Worm (Caenorhabditis elegans) whole organism, mixed stage, embryonic: ENCODE measurements around the gene sru-20.

Experiments used
- M03D4.4 ChIP-seq: sonication (generic microtip); optimal IDR thresholded peaks from 2 replicates; lab custom pipeline; 2017; ENCODE audit warnings: mild to moderate bottlenecking, missing genetic modification characterization, missing compliant biosample characterization
- elt-1 ChIP-seq: sonication (generic microtip); optimal IDR thresholded peaks from 2 replicates; lab custom pipeline; 2017; ENCODE audit warnings: missing genetic modification characterization, mild to moderate bottlenecking, missing compliant biosample characterization, antibody characterized with exemption, moderate library complexity, borderline replicate concordance; ENCODE audit not compliant: insufficient read depth
- nhr-2 ChIP-seq: fragments of 150-350 bp; optimal IDR thresholded peaks from 2 replicates; lab custom pipeline; 2014; ENCODE audit warnings: missing biosample characterization, missing genetic modification characterization
- nhr-237 ChIP-seq: fragments of 150-350 bp; optimal IDR thresholded peaks from 2 replicates; lab custom pipeline; 2014; ENCODE audit warnings: missing biosample characterization, missing genetic modification characterization
- nhr-28 ChIP-seq: fragments of 150-350 bp; optimal IDR thresholded peaks from 2 replicates; lab custom pipeline; 2014; ENCODE audit warnings: missing biosample characterization, missing genetic modification characterization
- pha-4 ChIP-seq: fragments of 150-350 bp; optimal IDR thresholded peaks from 2 replicates; lab custom pipeline; 2018; ENCODE audit warnings: missing biosample characterization, missing genetic modification reagents, missing genetic modification characterization
- snpc-4 ChIP-seq: fragments of 150-350 bp; optimal IDR thresholded peaks from 2 replicates; lab custom pipeline; 2014; ENCODE audit warnings: missing biosample characterization, missing genetic modification characterization
- ztf-11 ChIP-seq: fragments of 150-350 bp; optimal IDR thresholded peaks from 2 replicates; lab custom pipeline; 2014; ENCODE audit warnings: missing biosample characterization, missing genetic modification characterization

DNA sequence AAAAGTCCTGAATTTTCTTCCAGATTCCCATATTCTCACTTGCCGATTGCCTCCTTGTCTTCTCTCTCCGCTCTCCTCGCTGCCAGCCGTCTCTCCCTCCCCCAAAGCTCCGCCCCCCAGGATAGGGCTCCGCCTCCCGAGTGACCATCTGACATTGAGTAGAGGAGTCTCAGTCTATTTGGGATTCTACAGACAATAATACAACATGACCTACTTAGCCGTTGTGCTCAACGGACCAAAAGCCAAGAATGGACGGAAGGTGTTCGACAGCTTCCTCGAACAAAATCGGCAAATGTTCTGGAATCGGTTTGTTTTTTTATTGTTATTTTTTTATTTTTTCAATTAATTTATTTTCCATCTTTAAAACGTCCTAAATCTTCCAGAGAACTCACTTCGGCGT, 46.7 kb downstream of the sru-20 start, which contains the start of gene ham-1:
- TF ChIP-seq pha-4 (tag; lab: Kevin White, UChicago) (no peak), ztf-11 (tag; lab: Kevin White, UChicago) (no peak), nhr-2 (no peak), snpc-4 (no peak), elt-1 (tag; lab: Kevin White, UChicago) (no peak), nhr-237 (tag; lab: Kevin White, UChicago) (no peak), nhr-28 (tag; lab: Kevin White, UChicago) (no peak), M03D4.4 (tag; lab: Kevin White, UChicago) (no peak)
